Fruit fly (Drosophila melanogaster) whole organism, embryonic: ENCODE results near the gene Rab8.
A peak's percentile ranks its signal among the peaks of the same experiment; 100 is the strongest.

Experiments
- Atf6 ChIP-seq: fragments of 200-800 bp; sonication (Bioruptor generic); IDR thresholded peaks from 2 replicates; pipeline ENCODE4 v1.3.6; 2022; ENCODE audit warnings: missing biosample characterization, missing genetic modification characterization
- B-H1 ChIP-seq: fragments of 200-800 bp; sonication (Bioruptor generic); IDR thresholded peaks from 3 replicates; pipeline ENCODE4 v1.3.6; 2022; ENCODE audit warnings: missing biosample characterization, missing genetic modification characterization
- Bdp1 ChIP-seq: fragments of 200-800 bp; sonication (Bioruptor generic); optimal IDR thresholded peaks from 3 replicates; lab custom pipeline; 2016; ENCODE audit warnings: missing biosample characterization, missing genetic modification characterization
- CG10147 ChIP-seq: fragments of 200-800 bp; sonication (Bioruptor generic); optimal IDR thresholded peaks from 2 replicates; lab custom pipeline; 2019; ENCODE audit warnings: missing biosample characterization, mild to moderate bottlenecking, missing genetic modification characterization, moderate library complexity
- CG10209 ChIP-seq: fragments of 200-800 bp; sonication (Bioruptor generic); optimal IDR thresholded peaks from 3 replicates; lab custom pipeline; 2017; ENCODE audit warnings: missing biosample characterization, mild to moderate bottlenecking, missing genetic modification characterization, missing genetic modification reagents
- CG10321 ChIP-seq: fragments of 200-800 bp; sonication (Bioruptor generic); IDR thresholded peaks from 2 replicates; pipeline ENCODE4 v1.3.6; 2022; ENCODE audit warnings: missing biosample characterization, missing genetic modification characterization
- CG10565 ChIP-seq: fragments of 200-800 bp; sonication (Bioruptor generic); optimal IDR thresholded peaks from 3 replicates; lab custom pipeline; 2016; ENCODE audit warnings: missing biosample characterization, mild to moderate bottlenecking, missing genetic modification characterization
- CG10654 ChIP-seq: fragments of 200-800 bp; sonication (Bioruptor generic); optimal IDR thresholded peaks from 2 replicates; lab custom pipeline; 2016; ENCODE audit warnings: missing biosample characterization, missing genetic modification characterization
- CG11093 ChIP-seq: fragments of 200-800 bp; sonication (Bioruptor generic); IDR thresholded peaks from 3 replicates; pipeline ENCODE4 v1.3.6; 2022; ENCODE audit warnings: missing biosample characterization, missing genetic modification characterization
- CG13424 ChIP-seq: fragments of 200-800 bp; sonication (Bioruptor generic); optimal IDR thresholded peaks from 2 replicates; lab custom pipeline; 2019; ENCODE audit warnings: missing biosample characterization, mild to moderate bottlenecking, missing genetic modification characterization, moderate library complexity
- CG14050 ChIP-seq: fragments of 200-800 bp; sonication (Bioruptor generic); IDR thresholded peaks from 3 replicates; pipeline ENCODE4 v1.3.6; 2022; ENCODE audit warnings: missing biosample characterization, missing genetic modification characterization
- CG15514 ChIP-seq: fragments of 200-800 bp; sonication (Bioruptor generic); optimal IDR thresholded peaks from 3 replicates; lab custom pipeline; 2017; ENCODE audit warnings: missing biosample characterization, missing genetic modification characterization, mild to moderate bottlenecking, moderate library complexity, missing genetic modification reagents
- CG17186 ChIP-seq: fragments of 200-800 bp; sonication (Bioruptor generic); optimal IDR thresholded peaks from 3 replicates; lab custom pipeline; 2017; ENCODE audit warnings: missing biosample characterization, missing genetic modification reagents, missing genetic modification characterization
- CG17612 ChIP-seq: fragments of 200-800 bp; sonication (Bioruptor generic); IDR thresholded peaks from 2 replicates; pipeline ENCODE4 v1.3.6; 2022; ENCODE audit warnings: missing biosample characterization, missing genetic modification characterization
- CG18262 ChIP-seq: fragments of 200-800 bp; optimal IDR thresholded peaks from 3 replicates; lab custom pipeline; 2019; ENCODE audit warnings: missing biosample characterization, mild to moderate bottlenecking, missing genetic modification characterization, moderate library complexity
- CG2678 ChIP-seq: fragments of 200-800 bp; sonication (Bioruptor generic); optimal IDR thresholded peaks from 3 replicates; lab custom pipeline; 2019; ENCODE audit warnings: missing biosample characterization, mild to moderate bottlenecking, missing genetic modification characterization, moderate library complexity
- CG2875 ChIP-seq: fragments of 200-800 bp; sonication (Bioruptor generic); optimal IDR thresholded peaks from 2 replicates; lab custom pipeline; 2017; ENCODE audit warnings: missing biosample characterization, mild to moderate bottlenecking, missing genetic modification characterization, missing genetic modification reagents
- CG2889 ChIP-seq: fragments of 200-800 bp; sonication (Bioruptor generic); IDR thresholded peaks from 3 replicates; pipeline ENCODE4 v1.3.6; 2022; ENCODE audit warnings: missing biosample characterization, missing genetic modification characterization
- CG3163 ChIP-seq: fragments of 200-800 bp; sonication (Bioruptor generic); optimal IDR thresholded peaks from 3 replicates; lab custom pipeline; 2016; ENCODE audit warnings: missing biosample characterization, missing genetic modification characterization
- CG32532 ChIP-seq: fragments of 200-800 bp; sonication (Bioruptor generic); IDR thresholded peaks from 2 replicates; pipeline ENCODE4 v1.3.6; 2022; ENCODE audit warnings: missing biosample characterization, missing genetic modification characterization
- CG33213 ChIP-seq: fragments of 200-800 bp; sonication (Bioruptor generic); optimal IDR thresholded peaks from 3 replicates; lab custom pipeline; 2016; ENCODE audit warnings: missing biosample characterization, missing genetic modification characterization
- CG5245 ChIP-seq: fragments of 200-800 bp; sonication (Bioruptor generic); optimal IDR thresholded peaks from 3 replicates; lab custom pipeline; 2016; ENCODE audit warnings: missing biosample characterization, missing genetic modification characterization
- CG7987 ChIP-seq: fragments of 200-800 bp; sonication (Bioruptor generic); optimal IDR thresholded peaks from 2 replicates; lab custom pipeline; 2018; ENCODE audit warnings: missing biosample characterization, mild to moderate bottlenecking, missing genetic modification characterization, moderate library complexity
- Doc2 ChIP-seq: fragments of 200-800 bp; sonication (Bioruptor generic); IDR thresholded peaks from 2 replicates; pipeline ENCODE4 v1.3.6; 2022; ENCODE audit warnings: missing biosample characterization, missing genetic modification characterization
- Ets97D ChIP-seq: fragments of 200-800 bp; sonication (Bioruptor generic); optimal IDR thresholded peaks from 3 replicates; lab custom pipeline; 2016; ENCODE audit warnings: missing biosample characterization, missing genetic modification characterization
- Hey ChIP-seq: fragments of 200-800 bp; sonication (Bioruptor generic); optimal IDR thresholded peaks from 3 replicates; lab custom pipeline; 2018; ENCODE audit warnings: missing biosample characterization, mild to moderate bottlenecking, missing genetic modification characterization
- Hmr ChIP-seq: fragments of 200-800 bp; sonication (Bioruptor generic); optimal IDR thresholded peaks from 3 replicates; lab custom pipeline; 2017; ENCODE audit warnings: mild to moderate bottlenecking, missing biosample characterization, missing genetic modification reagents, missing genetic modification characterization
- Hsf ChIP-seq: fragments of 200-800 bp; sonication (Bioruptor generic); optimal IDR thresholded peaks from 3 replicates; lab custom pipeline; 2016; ENCODE audit warnings: missing biosample characterization, missing genetic modification characterization
- Lim3 ChIP-seq: fragments of 200-800 bp; sonication (Bioruptor generic); IDR thresholded peaks from 2 replicates; pipeline ENCODE4 v1.3.6; 2022; ENCODE audit warnings: missing biosample characterization, missing genetic modification characterization
- Max ChIP-seq: fragments of 200-800 bp; sonication (Bioruptor generic); optimal IDR thresholded peaks from 2 replicates; lab custom pipeline; 2016; ENCODE audit warnings: missing biosample characterization, mild to moderate bottlenecking, missing genetic modification characterization
- Mrtf ChIP-seq: fragments of 200-800 bp; sonication (Bioruptor generic); IDR thresholded peaks from 3 replicates; pipeline ENCODE4 v1.3.6; 2022; ENCODE audit warnings: missing biosample characterization, missing genetic modification characterization
- Myb ChIP-seq: fragments of 200-800 bp; sonication (Bioruptor generic); optimal IDR thresholded peaks from 2 replicates; lab custom pipeline; 2016; ENCODE audit warnings: missing biosample characterization, missing genetic modification characterization
- Sox100B ChIP-seq: fragments of 200-800 bp; sonication (Bioruptor generic); optimal IDR thresholded peaks from 3 replicates; lab custom pipeline; 2018; ENCODE audit warnings: missing biosample characterization, mild to moderate bottlenecking, missing genetic modification characterization
- Xbp1 ChIP-seq: fragments of 200-800 bp; sonication (Bioruptor generic); optimal IDR thresholded peaks from 3 replicates; lab custom pipeline; 2016; ENCODE audit warnings: missing biosample characterization, mild to moderate bottlenecking, missing genetic modification characterization
- abd-A ChIP-seq: fragments of 200-800 bp; sonication (Bioruptor generic); optimal IDR thresholded peaks from 3 replicates; lab custom pipeline; 2019; ENCODE audit warnings: missing biosample characterization, mild to moderate bottlenecking, missing genetic modification characterization, moderate library complexity
- al ChIP-seq: fragments of 200-800 bp; sonication (Bioruptor generic); IDR thresholded peaks from 2 replicates; pipeline ENCODE4 v1.3.6; 2022; ENCODE audit warnings: missing biosample characterization, missing genetic modification characterization
- br ChIP-seq: fragments of >200 bp; optimal IDR thresholded peaks from 2 replicates; lab custom pipeline; 2017
- chif ChIP-seq, 2 experiments: fragments of 200-800 bp; sonication (Bioruptor generic); optimal IDR thresholded peaks; 3 replicates each; lab custom pipeline; 2016; ENCODE audit warnings: missing biosample characterization in 2 of 2, missing genetic modification characterization in 2 of 2
- dpn ChIP-seq, 2 experiments: fragments of 200-800 bp; sonication (Bioruptor generic); optimal IDR thresholded peaks; 3 replicates each; lab custom pipeline; 2016; ENCODE audit warnings: missing biosample characterization in 2 of 2, missing genetic modification characterization in 2 of 2
- ham ChIP-seq: fragments of 200-800 bp; sonication (Bioruptor generic); IDR thresholded peaks from 2 replicates; pipeline ENCODE4 v1.3.6; 2022; ENCODE audit warnings: missing biosample characterization, missing genetic modification characterization
- jigr1 ChIP-seq: fragments of 200-800 bp; sonication (Bioruptor generic); IDR thresholded peaks from 3 replicates; pipeline ENCODE4 v1.3.6; 2022; ENCODE audit warnings: missing biosample characterization, missing genetic modification characterization
- pb ChIP-seq: fragments of 200-800 bp; sonication (Bioruptor generic); optimal IDR thresholded peaks from 3 replicates; lab custom pipeline; 2016; ENCODE audit warnings: missing biosample characterization, missing genetic modification characterization
- repo ChIP-seq: fragments of 200-800 bp; sonication (Bioruptor generic); optimal IDR thresholded peaks from 2 replicates; lab custom pipeline; 2016; ENCODE audit warnings: missing biosample characterization, missing genetic modification characterization
- schlank ChIP-seq: fragments of 200-800 bp; sonication (Bioruptor generic); optimal IDR thresholded peaks from 2 replicates; lab custom pipeline; 2018; ENCODE audit warnings: missing biosample characterization, mild to moderate bottlenecking, missing genetic modification characterization
- sima ChIP-seq: fragments of 200-800 bp; sonication (Bioruptor generic); optimal IDR thresholded peaks from 2 replicates; lab custom pipeline; 2016; ENCODE audit warnings: missing biosample characterization, missing genetic modification characterization
- slp2 ChIP-seq: fragments of 200-800 bp; sonication (Bioruptor generic); optimal IDR thresholded peaks from 2 replicates; lab custom pipeline; 2016; ENCODE audit warnings: missing biosample characterization, missing genetic modification characterization
- tap ChIP-seq: fragments of 200-800 bp; optimal IDR thresholded peaks from 3 replicates; lab custom pipeline; 2019; ENCODE audit warnings: missing biosample characterization, mild to moderate bottlenecking, missing genetic modification characterization, moderate library complexity
- unc-4 ChIP-seq: fragments of 200-800 bp; sonication (Bioruptor generic); IDR thresholded peaks from 2 replicates; pipeline ENCODE4 v1.3.6; 2022; ENCODE audit warnings: missing biosample characterization, missing genetic modification characterization; ENCODE audit not compliant: partially characterized antibody
- vnd ChIP-seq: fragments of 200-800 bp; sonication (Bioruptor generic); IDR thresholded peaks from 3 replicates; pipeline ENCODE4 v1.3.6; 2022; ENCODE audit warnings: missing biosample characterization, missing genetic modification characterization; ENCODE audit not compliant: partially characterized antibody

Rab8 gene

DNA sequence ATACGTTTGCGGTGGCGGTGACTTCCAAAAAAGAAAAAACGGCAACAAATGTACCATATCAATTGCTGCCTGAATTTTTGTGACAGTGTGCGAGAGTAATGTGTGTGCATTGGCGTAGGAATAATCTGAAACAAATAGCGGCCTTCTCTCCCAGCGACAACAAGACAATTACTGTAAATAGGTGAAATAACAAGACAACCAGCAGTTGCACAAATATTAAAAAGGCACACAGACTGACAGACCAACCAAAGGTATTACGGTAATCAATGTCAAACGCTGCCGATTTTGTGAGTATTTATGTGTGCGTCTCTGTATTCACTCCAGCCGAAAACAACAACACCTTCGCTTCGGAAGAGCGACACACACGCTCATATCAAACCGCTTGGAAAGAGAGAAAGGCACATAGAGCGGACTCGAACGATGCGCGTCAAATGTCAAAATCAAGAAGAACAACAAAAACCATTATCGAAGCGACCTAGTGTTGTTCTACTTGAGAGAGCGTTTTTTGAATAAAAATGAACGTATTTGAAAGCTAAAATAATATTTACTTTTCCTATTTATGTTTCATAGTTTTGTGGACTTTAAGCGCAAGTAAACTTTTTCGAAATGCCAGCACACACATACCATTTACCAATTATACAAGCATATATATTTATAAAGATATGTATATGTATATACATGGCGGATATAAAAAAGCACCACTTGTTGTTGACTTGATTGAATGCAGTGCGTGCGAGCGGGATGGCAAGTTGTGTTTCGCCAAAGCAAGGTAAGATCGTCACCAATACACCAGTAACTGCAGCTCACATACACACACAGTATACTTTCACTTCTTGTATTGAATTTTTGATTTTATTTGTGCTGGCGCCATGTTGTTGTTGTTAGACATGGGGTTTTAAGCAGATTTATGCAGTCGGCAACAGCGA is 36.2 kb upstream of the Rab8 start (continued):
- TF ChIP-seq jigr1: no peak
- no peak; the same call in 2 of the 3 replicates for TF ChIP-seq B-H1
- peak; percentile 69 for TF ChIP-seq CG10209 (GFP tag; lab: Kevin White, UChicago)
- no peak for TF ChIP-seq al (GFP tag; lab: Robert Waterston, UW)
- TF ChIP-seq Xbp1 (GFP tag; lab: Kevin White, UChicago): no peak
- TF ChIP-seq CG11093: peak; percentile 48; the same call in 1 of the 3 replicates
- peak; percentile 58 for TF ChIP-seq Hsf (GFP tag; lab: Kevin White, UChicago)
- TF ChIP-seq Sox100B (GFP tag; lab: Kevin White, UChicago): peak; percentile 42
- peak; percentile 66 for TF ChIP-seq CG10654 (GFP tag; lab: Kevin White, UChicago)
- no peak for TF ChIP-seq Lim3 (GFP tag; lab: Robert Waterston, UW)
- TF ChIP-seq CG17612 (GFP tag; lab: Robert Waterston, UW): no peak; the same call in 1 of the 2 replicates
- TF ChIP-seq CG10565 (GFP tag; lab: Kevin White, UChicago): no peak
- TF ChIP-seq dpn (GFP tag; optimal IDR thresholded peaks at IDR 0.05; lab: Kevin White, UChicago): peak; percentile 34 to 68
- peak; percentile 92 for TF ChIP-seq CG10321 (GFP tag; lab: Robert Waterston, UW)
- TF ChIP-seq sima (GFP tag; lab: Kevin White, UChicago): no peak
- TF ChIP-seq CG33213 (GFP tag; lab: Kevin White, UChicago): peak; percentile 49
- peak; percentile 66 for TF ChIP-seq CG2678
- TF ChIP-seq tap (tag; lab: Kevin White, UChicago): no peak
- TF ChIP-seq schlank (tag; lab: Kevin White, UChicago): peak; percentile 79
- no peak for TF ChIP-seq Doc2 (GFP tag; lab: Robert Waterston, UW)
- TF ChIP-seq Hey (tag; lab: Kevin White, UChicago): peak; percentile 25
- TF ChIP-seq unc-4 (GFP tag; lab: Robert Waterston, UW): no peak
- TF ChIP-seq CG2889 (GFP tag; lab: Robert Waterston, UW): no peak
- peak; percentile 49; the same call in 1 of the 3 replicates for TF ChIP-seq Mrtf
- peak; percentile 33 for TF ChIP-seq CG13424
- TF ChIP-seq CG5245 (GFP tag; lab: Kevin White, UChicago): peak; percentile 57
- no peak for TF ChIP-seq CG32532 (GFP tag; lab: Robert Waterston, UW)
- peak; percentile 22 for TF ChIP-seq Max (GFP tag; lab: Kevin White, UChicago)
- TF ChIP-seq CG14050 (GFP tag; lab: Robert Waterston, UW): 0 out of 3 replicates have a peak, but pooled peaks have one; percentile 14
- TF ChIP-seq CG15514 (GFP tag; lab: Kevin White, UChicago): peak; percentile 73
- TF ChIP-seq Bdp1 (GFP tag; lab: Kevin White, UChicago): peak; percentile 10
- peak; percentile 65 for TF ChIP-seq abd-A
- TF ChIP-seq repo (GFP tag; lab: Kevin White, UChicago): peak; percentile 62
- TF ChIP-seq CG3163 (GFP tag; lab: Kevin White, UChicago): peak; percentile 63
- peak; percentile 17 for TF ChIP-seq pb (GFP tag; lab: Kevin White, UChicago)
- no peak for TF ChIP-seq ham (GFP tag; lab: Robert Waterston, UW)
- TF ChIP-seq CG7987 (GFP tag; lab: Kevin White, UChicago): peak; percentile 90
- peak; percentile 39 for TF ChIP-seq Myb (GFP tag; lab: Kevin White, UChicago)
- TF ChIP-seq vnd (GFP tag; lab: Robert Waterston, UW): no peak
- TF ChIP-seq chif (GFP tag; optimal IDR thresholded peaks at IDR 0.05; lab: Kevin White, UChicago): peak; percentile 34 to 43
- TF ChIP-seq Atf6: peak; percentile 67
- TF ChIP-seq CG18262 (tag; lab: Kevin White, UChicago): peak; percentile 43
- TF ChIP-seq Hmr (GFP tag; lab: Kevin White, UChicago): peak; percentile 86
- no peak for TF ChIP-seq CG17186 (GFP tag; lab: Kevin White, UChicago)
- no peak for TF ChIP-seq Ets97D (GFP tag; lab: Kevin White, UChicago)
- no peak for TF ChIP-seq br (lab: Kevin White, UChicago)
- TF ChIP-seq CG10147 (GFP tag; lab: Kevin White, UChicago): no peak
- no peak for TF ChIP-seq slp2 (GFP tag; lab: Kevin White, UChicago)
- peak; percentile 75 for TF ChIP-seq CG2875 (GFP tag; lab: Kevin White, UChicago)
